Worm (Caenorhabditis elegans) whole organism, L4/young adult: Measurements from ENCODE around the gene rab-33.
A peak's percentile ranks its signal among the peaks of the same experiment; 100 is the strongest.

Experiments
- W03F9.2 ChIP-seq: fragments of 150-350 bp; optimal IDR thresholded peaks from 2 replicates; lab custom pipeline; 2014; ENCODE audit warnings: missing biosample characterization, missing genetic modification characterization
- dao-5 ChIP-seq: sonication (generic microtip); optimal IDR thresholded peaks from 2 replicates; lab custom pipeline; 2016; ENCODE audit warnings: missing genotype, missing genetic modification characterization, moderate library complexity, missing compliant biosample characterization
- him-1 ChIP-seq: sonication (generic microtip); optimal IDR thresholded peaks from 2 replicates; lab custom pipeline; 2016; ENCODE audit warnings: missing genotype, missing genetic modification reagents, missing genetic modification characterization, missing compliant biosample characterization

rab-33 gene

ce11 chrIII:10469574-10470055, 34.0 kb downstream of the rab-33 start, which contains the start of gene D2045.5:
D2045.5 (minus strand) TSS chrIII:10469624.
- peak; percentile 2 for TF ChIP-seq W03F9.2 (tag; lab: Kevin White, UChicago)
- no peak for TF ChIP-seq him-1 (tag; lab: Kevin White, UChicago)
- TF ChIP-seq dao-5 (tag; lab: Kevin White, UChicago): no peak

ce11 chrIII:10464455-10464854, 39.2 kb downstream of the rab-33 start:
- no peak for TF ChIP-seq W03F9.2 (tag; lab: Kevin White, UChicago)
- no peak for TF ChIP-seq him-1 (tag; lab: Kevin White, UChicago)
- TF ChIP-seq dao-5 (tag; lab: Kevin White, UChicago): no peak

- TF ChIP-seq dao-5 (tag; lab: Kevin White, UChicago) (no peak), W03F9.2 (tag; lab: Kevin White, UChicago) (peak; percentile 7)
These were observed 40.0 kb downstream of the rab-33 start for ce11 chrIII:10463653-10464052.

- TF ChIP-seq dao-5 (tag; lab: Kevin White, UChicago) (no peak), him-1 (tag; lab: Kevin White, UChicago) (no peak), W03F9.2 (tag; lab: Kevin White, UChicago) (no peak)
These were observed 40.6 kb downstream of the rab-33 start for ce11 chrIII:10462935-10463548.

- TF ChIP-seq dao-5 (tag; lab: Kevin White, UChicago): peak; percentile 74
- peak; percentile 84 for TF ChIP-seq W03F9.2 (tag; lab: Kevin White, UChicago)
- TF ChIP-seq him-1 (tag; lab: Kevin White, UChicago): peak; percentile 35
These were observed 42.5 kb downstream of the rab-33 start, which contains the start of gene atx-2 for ce11 chrIII:10461164-10461546. atx-2 (plus strand) TSS chrIII:10461389.

- TF ChIP-seq W03F9.2 (tag; lab: Kevin White, UChicago) (peak; percentile 94), dao-5 (tag; lab: Kevin White, UChicago) (no peak), him-1 (tag; lab: Kevin White, UChicago) (peak; percentile 5)
These were observed 43.1 kb downstream of the rab-33 start, which contains the start of gene ecps-1 for ce11 chrIII:10460427-10461163. ecps-1 (minus strand) TSS chrIII:10460551.

- TF ChIP-seq him-1 (tag; lab: Kevin White, UChicago) (no peak), dao-5 (tag; lab: Kevin White, UChicago) (no peak), W03F9.2 (tag; lab: Kevin White, UChicago) (no peak)
These were observed 52.6 kb downstream of the rab-33 start, which contains the start of gene H04D03.4 for ce11 chrIII:10451012-10451411. H04D03.4 (minus strand) TSS chrIII:10451112.
